Worm (Caenorhabditis elegans) whole organism, young adult: Measurements from ENCODE around the gene klp-20.

Source experiments
- Y56A3A.18 ChIP-seq: fragments of 200-800 bp; sonication (Bioruptor generic); IDR thresholded peaks from 2 replicates; pipeline ENCODE4 v1.3.6; 2022; ENCODE audit warnings: missing genetic modification reagents, missing genetic modification characterization, missing compliant biosample characterization
- attf-6 ChIP-seq: fragments of 200-800 bp; sonication (Bioruptor generic); IDR thresholded peaks from 2 replicates; pipeline ENCODE4 v1.3.6; 2022; ENCODE audit warnings: missing genetic modification reagents, missing genetic modification characterization, missing compliant biosample characterization
- ceh-40 ChIP-seq: fragments of 200-800 bp; sonication (Bioruptor generic); IDR thresholded peaks from 2 replicates; pipeline ENCODE4 v1.3.6; 2022; ENCODE audit warnings: missing genetic modification characterization, missing compliant biosample characterization
- ceh-79 ChIP-seq: sonication (generic microtip); optimal IDR thresholded peaks from 2 replicates; lab custom pipeline; 2017; ENCODE audit warnings: mild to moderate bottlenecking, missing genetic modification characterization, missing compliant biosample characterization
- gei-17 ChIP-seq: fragments of 200-800 bp; sonication (Bioruptor generic); optimal IDR thresholded peaks from 2 replicates; lab custom pipeline; 2018; ENCODE audit warnings: mild to moderate bottlenecking, missing genetic modification characterization, missing compliant biosample characterization
- lin-54 ChIP-seq: fragments of 200-800 bp; sonication (Bioruptor generic); optimal IDR thresholded peaks from 2 replicates; lab custom pipeline; 2018; ENCODE audit warnings: mild to moderate bottlenecking, missing genetic modification characterization, missing compliant biosample characterization
- lsy-27 ChIP-seq: sonication (generic microtip); optimal IDR thresholded peaks from 2 replicates; lab custom pipeline; 2017; ENCODE audit warnings: missing genetic modification characterization, mild to moderate bottlenecking, missing compliant biosample characterization, antibody characterized with exemption, missing genotype, borderline replicate concordance; ENCODE audit not compliant: insufficient read depth
- mcd-1 ChIP-seq: fragments of 200-800 bp; sonication (Bioruptor generic); IDR thresholded peaks from 2 replicates; pipeline ENCODE4 v1.3.6; 2022; ENCODE audit warnings: missing genetic modification reagents, missing genetic modification characterization, missing compliant biosample characterization
- snpc-4 ChIP-seq, 5 experiments: fragments of 150-350 bp in 1 of 5; sonication (generic microtip) in 4 of 5; optimal IDR thresholded peaks; 2 replicates each; lab custom pipeline; 2014 to 2018; ENCODE audit warnings: missing genetic modification characterization in 5 of 5, missing biosample characterization in 3 of 5, antibody characterized with exemption in 2 of 5, mild to moderate bottlenecking in 2 of 5, missing compliant biosample characterization in 2 of 5, missing genotype in 2 of 5, moderate library complexity in 2 of 5, missing genetic modification reagents in 1 of 5
- unc-62 ChIP-seq: fragments of 150-350 bp; optimal IDR thresholded peaks from 2 replicates; lab custom pipeline; 2014; ENCODE audit warnings: missing biosample characterization, missing genetic modification reagents, missing genetic modification characterization
- ztf-18 ChIP-seq: sonication (generic microtip); optimal IDR thresholded peaks from 2 replicates; lab custom pipeline; 2016; ENCODE audit warnings: missing genotype, mild to moderate bottlenecking, missing genetic modification characterization, missing compliant biosample characterization

DNA sequence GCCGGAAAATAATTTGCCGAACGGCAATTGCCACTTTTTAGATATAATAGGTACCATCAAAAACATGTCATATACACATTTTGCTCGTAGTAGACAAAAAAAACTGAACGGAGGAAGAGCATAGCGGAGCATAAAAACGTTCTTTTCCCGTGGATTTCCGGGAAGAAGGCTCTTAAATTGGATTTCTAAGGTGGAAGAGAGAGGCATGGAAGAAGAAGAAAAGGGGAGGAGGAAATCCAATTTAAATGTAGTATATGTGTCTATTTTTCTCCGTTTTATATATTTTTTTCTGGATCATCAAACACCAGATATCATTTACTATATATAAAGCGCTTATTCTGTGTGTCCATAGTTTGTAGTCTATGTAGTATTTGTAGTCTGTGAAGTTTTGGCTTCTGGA lies 1.6 kb downstream of the klp-20 start:
- TF ChIP-seq unc-62 (GFP tag; lab: Kevin White, UChicago): no peak
- TF ChIP-seq mcd-1: no peak
- no peak for TF ChIP-seq Y56A3A.18
- no peak for TF ChIP-seq lin-54 (GFP tag; lab: Kevin White, UChicago)
- no peak for TF ChIP-seq ceh-79 (tag; lab: Kevin White, UChicago)
- TF ChIP-seq snpc-4 (GFP tag; optimal IDR thresholded peaks at IDR 0.05; lab: Kevin White, UChicago): no peak
- TF ChIP-seq snpc-4 (tag; optimal IDR thresholded peaks at IDR 0.05; lab: Kevin White, UChicago): no peak
- no peak for TF ChIP-seq ceh-40 (GFP tag; lab: Robert Waterston, UW)
- TF ChIP-seq gei-17: no peak
- no peak for TF ChIP-seq lsy-27 (tag; lab: Kevin White, UChicago)
- no peak for TF ChIP-seq attf-6 (GFP tag; lab: Robert Waterston, UW)
- TF ChIP-seq ztf-18 (tag; lab: Kevin White, UChicago): no peak
